Fruit fly (Drosophila melanogaster): ENCODE results near the gene CG13250.
A peak's percentile ranks its signal among the peaks of the same experiment; 100 is the strongest.

CG13250 gene

dm6 chr3L:20505732-20506131 lies 27.8 kb upstream of the CG13250 start, which contains the start of gene CG5078:
TSS of gene CG5078 (plus strand) at chr3L:20506032.
- TF ChIP-seq insv (optimal IDR thresholded peaks at IDR 0.05) (no peak), psq (optimal IDR thresholded peaks at IDR 0.05) (no peak), Myc (optimal IDR thresholded peaks at IDR 0.05) (no peak), ttk (optimal IDR thresholded peaks at IDR 0.05) (no peak), Sin3A (optimal IDR thresholded peaks at IDR 0.05) (no peak), h (optimal IDR thresholded peaks at IDR 0.05) (no peak)

dm6 chr3L:20507552-20507951 lies 26.0 kb upstream of the CG13250 start:
- no peak for TF ChIP-seq insv (optimal IDR thresholded peaks at IDR 0.05)
- no peak for TF ChIP-seq Sin3A (optimal IDR thresholded peaks at IDR 0.05)
- no peak for TF ChIP-seq ttk (optimal IDR thresholded peaks at IDR 0.05)
- TF ChIP-seq Myc (optimal IDR thresholded peaks at IDR 0.05) = no peak
- no peak for TF ChIP-seq psq (optimal IDR thresholded peaks at IDR 0.05)
- no peak for TF ChIP-seq h (optimal IDR thresholded peaks at IDR 0.05)

DNA sequence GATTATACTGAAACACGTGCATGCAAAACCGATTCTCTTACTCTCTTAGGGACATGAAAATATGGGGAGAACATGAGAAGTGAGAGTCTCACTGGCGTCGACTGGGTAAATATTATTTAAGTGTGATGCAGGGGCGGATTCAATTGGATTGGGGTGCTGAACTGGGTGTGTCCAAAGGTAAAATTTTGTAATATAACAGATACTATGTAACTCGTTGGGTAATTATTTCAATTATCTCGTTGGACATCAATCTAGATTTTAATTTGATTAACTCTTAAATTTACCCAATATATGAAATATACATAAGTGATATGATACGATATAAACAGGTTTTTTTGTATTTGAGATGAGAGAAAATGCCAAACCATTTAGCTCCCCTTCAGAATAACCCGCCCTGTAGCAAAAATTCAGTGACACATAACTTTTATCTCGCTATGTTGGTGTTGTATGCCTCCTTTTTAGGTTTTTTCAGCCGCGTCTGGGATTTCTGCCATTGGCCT lies 25.3 kb upstream of the CG13250 start:
- TF ChIP-seq h (optimal IDR thresholded peaks at IDR 0.05) (no peak), Sin3A (optimal IDR thresholded peaks at IDR 0.05) (no peak), ttk (optimal IDR thresholded peaks at IDR 0.05) (no peak), Myc (optimal IDR thresholded peaks at IDR 0.05) (no peak), insv (optimal IDR thresholded peaks at IDR 0.05) (no peak), psq (optimal IDR thresholded peaks at IDR 0.05) (no peak)

DNA sequence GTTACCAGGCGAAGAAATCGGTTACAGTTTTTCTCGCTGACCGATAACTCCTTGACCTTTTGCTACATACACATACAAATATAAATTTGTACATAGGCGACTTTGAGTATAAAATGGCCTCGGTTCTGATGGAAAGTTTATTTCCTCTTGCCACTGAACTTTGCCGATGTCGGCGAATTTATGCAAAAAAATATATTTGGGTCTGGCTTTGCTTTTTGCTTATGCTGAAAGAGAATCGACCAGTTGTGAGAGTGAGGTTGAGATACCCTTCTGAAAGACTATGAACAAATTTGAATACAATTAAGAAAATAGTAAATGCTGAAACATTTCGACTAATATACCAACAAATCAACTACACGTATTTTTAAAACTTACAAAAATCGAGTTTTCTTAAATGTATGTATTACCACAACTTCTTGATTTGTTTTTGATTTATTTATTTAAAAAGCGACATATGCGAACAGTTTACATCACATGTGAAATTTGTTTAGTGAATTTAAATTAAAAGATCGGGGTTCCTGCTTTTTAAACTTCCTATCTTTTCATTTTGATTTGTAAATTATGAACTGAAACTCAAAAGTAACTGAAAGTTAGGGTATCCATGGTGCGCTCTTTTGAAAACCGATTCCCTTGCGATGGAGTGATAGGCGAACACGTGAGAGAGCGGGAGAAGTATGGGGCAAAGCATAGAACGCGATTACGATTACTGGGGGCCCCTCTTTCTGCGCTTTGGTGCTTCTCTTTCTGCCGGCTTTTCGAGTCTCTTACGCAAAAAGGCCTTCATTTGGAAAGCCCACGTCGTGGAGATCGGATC lies 24.2 kb upstream of the CG13250 start:
- no peak for TF ChIP-seq Myc (optimal IDR thresholded peaks at IDR 0.05)
- TF ChIP-seq insv (optimal IDR thresholded peaks at IDR 0.05) = no peak
- TF ChIP-seq ttk (optimal IDR thresholded peaks at IDR 0.05) = no peak
- no peak for TF ChIP-seq Sin3A (optimal IDR thresholded peaks at IDR 0.05)
- no peak for TF ChIP-seq psq (optimal IDR thresholded peaks at IDR 0.05)
- no peak for TF ChIP-seq h (optimal IDR thresholded peaks at IDR 0.05)

DNA sequence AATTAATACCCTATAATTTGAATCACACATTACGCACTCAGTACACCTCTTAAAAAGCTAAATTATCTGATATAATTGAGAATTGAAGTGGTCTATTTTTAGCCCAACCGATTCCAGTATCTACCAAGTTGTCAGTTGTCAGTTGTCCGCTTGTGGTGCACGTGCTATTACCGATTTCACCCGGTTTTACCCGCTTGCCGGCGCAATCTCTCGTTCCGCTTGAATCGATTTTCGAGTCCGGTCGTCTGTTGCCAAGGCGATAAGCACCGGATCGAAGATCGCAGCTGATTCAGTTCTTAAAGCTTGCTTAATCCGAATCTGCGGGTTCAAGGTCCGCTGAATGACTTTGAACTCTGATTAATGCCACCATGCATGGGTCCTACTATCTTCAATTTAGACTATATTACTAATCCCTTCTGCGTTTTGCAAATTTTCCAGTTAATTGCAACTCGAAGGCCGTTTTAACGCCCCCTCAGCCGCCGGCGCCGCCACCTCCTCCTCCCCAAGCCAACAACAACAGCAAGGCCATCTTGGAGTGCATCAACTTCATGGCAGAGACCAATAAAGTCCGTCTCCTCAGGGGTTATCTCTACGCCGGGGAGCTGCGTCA lies 21.9 kb upstream of the CG13250 start:
- no peak for TF ChIP-seq Myc (optimal IDR thresholded peaks at IDR 0.05)
- no peak for TF ChIP-seq ttk (optimal IDR thresholded peaks at IDR 0.05)
- no peak for TF ChIP-seq psq (optimal IDR thresholded peaks at IDR 0.05)
- no peak for TF ChIP-seq Sin3A (optimal IDR thresholded peaks at IDR 0.05)
- no peak for TF ChIP-seq h (optimal IDR thresholded peaks at IDR 0.05)
- TF ChIP-seq insv (optimal IDR thresholded peaks at IDR 0.05) = no peak

DNA sequence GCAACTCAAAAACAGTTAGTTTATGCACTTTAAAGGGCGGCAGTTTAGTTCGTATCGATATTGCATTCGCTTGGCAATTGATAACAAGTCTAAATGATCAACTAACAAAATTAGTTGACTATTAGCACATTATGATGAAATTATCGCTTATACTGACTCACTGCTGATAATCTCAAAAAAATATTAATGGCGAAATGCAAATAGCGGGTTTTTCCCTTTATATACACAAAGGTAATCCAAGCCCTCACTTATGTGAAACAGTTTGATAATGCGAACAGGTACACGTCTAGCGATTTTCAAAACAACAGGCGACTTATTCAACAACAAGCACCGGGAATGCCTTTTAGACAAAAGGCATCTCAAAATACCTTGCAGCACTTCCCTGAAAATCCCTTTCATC lies 19.4 kb upstream of the CG13250 start:
- no peak for TF ChIP-seq psq (optimal IDR thresholded peaks at IDR 0.05)
- no peak for TF ChIP-seq ttk (optimal IDR thresholded peaks at IDR 0.05)
- TF ChIP-seq h (optimal IDR thresholded peaks at IDR 0.05) = no peak
- no peak for TF ChIP-seq insv (optimal IDR thresholded peaks at IDR 0.05)
- TF ChIP-seq Myc (optimal IDR thresholded peaks at IDR 0.05) = no peak
- no peak for TF ChIP-seq Sin3A (optimal IDR thresholded peaks at IDR 0.05)

DNA sequence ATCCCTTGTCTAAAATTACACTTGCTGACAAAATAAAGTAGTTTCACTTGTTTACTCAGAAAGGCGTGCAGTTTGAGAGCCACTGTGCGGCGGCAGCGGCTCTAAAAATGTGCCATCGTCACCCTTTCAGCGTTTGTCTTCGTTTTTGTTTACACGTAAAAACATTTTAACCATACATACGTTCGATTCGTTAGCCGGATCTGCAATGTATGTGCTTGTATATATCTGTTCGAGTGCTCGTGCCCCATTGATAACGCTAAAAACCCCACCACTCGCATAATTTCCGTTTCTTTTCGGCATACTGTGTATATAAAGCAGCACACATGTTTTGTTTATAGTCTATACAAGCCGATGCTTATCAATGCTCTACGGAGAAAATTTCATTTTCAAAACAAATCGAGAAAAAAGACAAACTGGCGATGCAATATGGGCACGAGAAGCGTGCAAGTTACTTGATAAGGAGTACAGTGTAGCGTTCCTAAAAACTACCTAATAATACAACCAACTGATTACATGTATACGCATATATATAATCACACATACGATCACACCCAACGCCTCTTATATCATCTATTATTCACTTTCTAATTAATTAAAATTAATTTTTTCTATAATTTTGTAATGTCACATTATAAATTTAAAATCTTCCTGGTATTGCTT lies 16.9 kb upstream of the CG13250 start:
- TF ChIP-seq insv (optimal IDR thresholded peaks at IDR 0.05) (no peak), Myc (optimal IDR thresholded peaks at IDR 0.05) (no peak), h (optimal IDR thresholded peaks at IDR 0.05) (no peak), psq (optimal IDR thresholded peaks at IDR 0.05) (no peak), Sin3A (optimal IDR thresholded peaks at IDR 0.05) (no peak), ttk (optimal IDR thresholded peaks at IDR 0.05) (no peak)

dm6 chr3L:20517179-20517834 lies 16.2 kb upstream of the CG13250 start:
- no peak for TF ChIP-seq h (optimal IDR thresholded peaks at IDR 0.05)
- TF ChIP-seq insv (optimal IDR thresholded peaks at IDR 0.05) = no peak
- TF ChIP-seq psq (optimal IDR thresholded peaks at IDR 0.05) = no peak
- TF ChIP-seq Sin3A (optimal IDR thresholded peaks at IDR 0.05) = no peak
- TF ChIP-seq Myc (optimal IDR thresholded peaks at IDR 0.05) = no peak
- no peak for TF ChIP-seq ttk (optimal IDR thresholded peaks at IDR 0.05)

DNA sequence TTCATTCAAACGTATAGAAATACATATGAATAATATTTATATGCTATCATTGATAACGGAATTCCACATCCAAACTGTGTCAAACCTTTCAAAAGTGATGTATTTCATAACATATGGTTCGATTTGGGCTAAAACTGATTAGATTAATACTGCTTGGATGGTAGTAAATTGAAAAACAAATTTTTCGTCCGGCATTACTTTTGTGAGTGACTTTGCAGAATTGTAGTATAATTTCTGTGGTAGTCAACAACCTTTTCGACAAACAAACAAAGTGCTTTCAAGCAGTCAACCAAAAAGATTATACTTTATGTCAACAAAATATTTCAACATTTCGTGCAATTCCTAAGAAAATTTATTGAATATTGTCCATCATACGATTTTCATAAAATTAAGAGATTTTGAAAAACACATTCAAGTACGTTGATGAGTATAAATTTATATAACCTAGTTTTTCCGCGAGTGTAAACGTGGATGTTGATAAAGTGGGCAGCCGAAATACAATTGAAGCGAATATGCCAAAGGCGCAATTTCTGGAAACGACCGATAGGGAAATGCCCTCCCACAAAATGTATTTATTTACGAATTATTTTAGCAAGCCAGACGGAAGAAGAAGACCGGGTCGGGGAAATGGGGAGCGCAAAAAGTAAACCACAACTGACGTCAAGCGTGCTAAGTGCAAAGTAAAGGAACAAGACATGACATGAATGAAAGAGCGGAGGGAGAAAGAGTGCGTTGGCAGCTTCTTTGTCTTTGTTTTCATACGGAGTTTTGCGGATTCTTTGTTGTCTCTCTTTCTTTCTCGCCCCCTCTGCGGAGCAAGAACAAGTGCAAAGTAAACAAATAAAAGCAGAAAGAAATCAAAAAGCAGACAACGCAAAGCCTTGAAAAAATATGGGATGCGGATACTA lies 15.4 kb upstream of the CG13250 start:
- TF ChIP-seq h (optimal IDR thresholded peaks at IDR 0.05) (no peak), psq (optimal IDR thresholded peaks at IDR 0.05) (peak; percentile 63)

- TF ChIP-seq ttk (optimal IDR thresholded peaks at IDR 0.05) (no peak), Myc (optimal IDR thresholded peaks at IDR 0.05) (no peak), h (optimal IDR thresholded peaks at IDR 0.05) (no peak), psq (optimal IDR thresholded peaks at IDR 0.05) (no peak), Sin3A (optimal IDR thresholded peaks at IDR 0.05) (no peak), insv (optimal IDR thresholded peaks at IDR 0.05) (no peak)
These were observed 14.6 kb upstream of the CG13250 start, which contains the start of gene BNIP3 for dm6 chr3L:20518805-20519503. TSS of gene BNIP3 (minus strand) at chr3L:20519393.
